Worm (Caenorhabditis elegans) whole organism, young adult: ENCODE results near the gene Y53G8AM.4.

Experiments used
- akir-1 ChIP-seq: fragments of 200-800 bp; sonication (Bioruptor generic); optimal IDR thresholded peaks from 2 replicates; lab custom pipeline; 2018; ENCODE audit warnings: mild to moderate bottlenecking, missing genetic modification characterization, moderate library complexity, missing compliant biosample characterization
- attf-5 ChIP-seq: fragments of 200-800 bp; sonication (Bioruptor generic); optimal IDR thresholded peaks from 2 replicates; lab custom pipeline; 2018; ENCODE audit warnings: mild to moderate bottlenecking, missing genetic modification characterization, missing compliant biosample characterization
- attf-6 ChIP-seq: fragments of 200-800 bp; sonication (Bioruptor generic); IDR thresholded peaks from 2 replicates; pipeline ENCODE4 v1.3.6; 2022; ENCODE audit warnings: missing genetic modification reagents, missing genetic modification characterization, missing compliant biosample characterization
- dpff-1 ChIP-seq: sonication (generic microtip); optimal IDR thresholded peaks from 2 replicates; lab custom pipeline; 2017; ENCODE audit warnings: mild to moderate bottlenecking, missing genetic modification characterization, missing compliant biosample characterization
- lin-54 ChIP-seq: fragments of 200-800 bp; sonication (Bioruptor generic); optimal IDR thresholded peaks from 2 replicates; lab custom pipeline; 2018; ENCODE audit warnings: mild to moderate bottlenecking, missing genetic modification characterization, missing compliant biosample characterization
- nfya-1 ChIP-seq: sonication (generic microtip); optimal IDR thresholded peaks from 2 replicates; lab custom pipeline; 2017; ENCODE audit warnings: antibody characterized with exemption, missing compliant biosample characterization, missing genetic modification characterization, borderline replicate concordance; ENCODE audit not compliant: insufficient read depth
- repo-1 ChIP-seq: sonication (generic microtip); optimal IDR thresholded peaks from 2 replicates; lab custom pipeline; 2017; ENCODE audit warnings: mild to moderate bottlenecking, missing genetic modification characterization, missing compliant biosample characterization
- snpc-3.4 ChIP-seq: sonication (generic microtip); optimal IDR thresholded peaks from 2 replicates; lab custom pipeline; 2017; ENCODE audit warnings: missing genetic modification characterization, mild to moderate bottlenecking, missing compliant biosample characterization, antibody characterized with exemption, moderate library complexity, missing genotype, missing genetic modification reagents
- snpc-4 ChIP-seq, 5 experiments: fragments of 150-350 bp in 1 of 5; sonication (generic microtip) in 4 of 5; optimal IDR thresholded peaks; 2 replicates each; lab custom pipeline; 2014 to 2018; ENCODE audit warnings: missing genetic modification characterization in 5 of 5, missing biosample characterization in 3 of 5, antibody characterized with exemption in 2 of 5, mild to moderate bottlenecking in 2 of 5, missing compliant biosample characterization in 2 of 5, missing genotype in 2 of 5, moderate library complexity in 2 of 5, missing genetic modification reagents in 1 of 5

DNA sequence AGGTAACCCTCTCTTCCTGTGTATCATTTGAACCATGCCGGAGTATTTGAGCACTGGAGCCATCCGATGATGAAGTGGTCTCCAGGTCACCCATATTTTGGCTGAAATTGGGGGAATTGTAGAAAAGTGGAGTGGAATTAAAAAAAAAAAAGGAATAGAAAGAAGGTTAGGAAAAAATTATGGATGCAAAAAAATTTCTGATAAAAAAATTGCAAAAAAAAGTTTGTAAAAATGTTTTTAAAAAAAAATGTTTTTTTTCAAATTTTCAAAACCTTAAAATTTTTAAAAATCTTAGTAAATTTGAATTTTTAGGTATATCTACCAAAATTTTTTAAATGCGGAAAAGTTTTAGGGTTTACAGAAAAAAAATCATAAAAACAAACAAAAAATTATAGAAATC lies 36.4 kb downstream of the Y53G8AM.4 start, which contains the start of gene frm-8:
- TF ChIP-seq snpc-4 (GFP tag; optimal IDR thresholded peaks at IDR 0.05; lab: Kevin White, UChicago) (no peak), snpc-4 (tag; optimal IDR thresholded peaks at IDR 0.05; lab: Kevin White, UChicago) (no peak), dpff-1 (tag; lab: Kevin White, UChicago) (no peak), attf-5 (GFP tag; lab: Kevin White, UChicago) (no peak), attf-6 (GFP tag; lab: Robert Waterston, UW) (no peak), repo-1 (no peak), snpc-3.4 (no peak), akir-1 (GFP tag; lab: Kevin White, UChicago) (no peak), lin-54 (GFP tag; lab: Kevin White, UChicago) (no peak), nfya-1 (tag; lab: Kevin White, UChicago) (no peak)
